Worm (Caenorhabditis elegans): Measurements from ENCODE around the gene gfrp-1.

DNA sequence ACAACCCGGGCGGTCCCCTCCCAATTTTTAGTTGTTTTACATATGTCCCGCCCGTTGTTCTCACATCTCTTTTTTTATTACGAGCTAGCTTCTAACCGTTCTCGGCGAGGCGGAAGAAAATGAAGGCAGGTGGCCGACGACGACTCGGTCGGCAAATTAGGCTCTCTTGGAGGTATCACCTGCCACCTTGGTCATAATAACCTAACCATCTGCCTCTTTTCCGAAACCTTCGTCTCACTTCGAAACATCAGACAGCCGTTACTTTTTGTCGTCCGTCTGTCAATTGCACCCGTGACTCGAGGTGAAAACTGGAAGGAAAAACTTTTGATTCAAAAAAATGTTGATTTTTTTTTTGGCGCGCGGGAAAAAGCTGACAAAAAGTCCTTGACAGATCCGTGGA, 25.9 kb upstream of the gfrp-1 start:
- TF ChIP-seq him-1 (tag; optimal IDR thresholded peaks at IDR 0.05) (no peak), dao-5 (tag; optimal IDR thresholded peaks at IDR 0.05) (no peak)

All from whole organism, L4/young adult.